Fruit fly (Drosophila melanogaster): ENCODE results near the gene CG9030.

DNA sequence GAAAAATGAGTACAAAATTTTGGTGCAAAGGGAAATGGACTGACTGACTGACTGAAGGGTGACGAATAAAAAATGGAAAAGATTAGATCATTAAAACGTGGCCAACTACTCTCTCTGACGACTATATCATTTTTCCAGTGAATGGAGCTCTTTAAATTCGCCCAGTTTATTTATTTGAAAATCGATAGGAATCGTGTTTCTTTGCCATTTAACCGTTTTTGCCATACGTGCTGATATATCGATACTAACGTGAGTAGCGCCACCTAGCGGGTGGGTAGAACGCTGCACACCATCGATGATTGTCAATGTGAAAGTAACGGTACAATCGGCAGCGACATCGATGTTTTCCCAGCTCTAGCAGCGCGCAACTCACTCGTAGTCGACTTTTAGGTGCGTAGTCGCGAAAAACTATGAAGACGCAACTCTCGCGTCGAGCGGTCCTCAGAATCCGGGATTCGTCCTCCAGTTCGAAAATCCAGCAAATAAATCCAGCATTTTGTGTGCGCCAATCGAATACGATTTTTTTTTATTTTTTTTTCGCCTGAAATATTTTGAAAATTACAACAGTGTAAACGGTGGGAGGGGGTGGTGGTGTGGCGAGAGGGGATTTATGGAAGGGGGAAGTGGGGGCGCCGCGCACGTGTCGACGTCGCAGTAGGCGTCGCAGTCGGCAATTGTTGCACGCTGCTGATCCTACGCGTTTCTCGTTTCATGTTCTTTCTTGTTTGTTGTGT lies at the start of gene CG9030, which contains the start of gene eag:
- TF ChIP-seq CG8478 (optimal IDR thresholded peaks at IDR 0.05) (no peak), CTCF (optimal IDR thresholded peaks at IDR 0.05) (peak; percentile 93 to 98)
